Worm (Caenorhabditis elegans) whole organism, midembryonic: ENCODE results near the gene frpr-11.

ENCODE experiments used
- T22C8.4 ChIP-seq: fragments of 200-800 bp; sonication (Bioruptor generic); IDR thresholded peaks from 2 replicates; pipeline ENCODE4 v1.3.6; 2022; ENCODE audit warnings: missing genetic modification characterization, missing compliant biosample characterization
- cog-1 ChIP-seq: sonication (generic microtip); optimal IDR thresholded peaks from 2 replicates; lab custom pipeline; 2016; ENCODE audit warnings: missing genetic modification characterization, missing compliant biosample characterization
- flt-1 ChIP-seq: fragments of 200-800 bp; sonication (Bioruptor generic); IDR thresholded peaks from 2 replicates; pipeline ENCODE4 v1.3.6; 2022; ENCODE audit warnings: missing genetic modification characterization, missing compliant biosample characterization
- klf-2 ChIP-seq: fragments of 200-800 bp; sonication (Bioruptor generic); conservative IDR thresholded peaks from 2 replicates; pipeline ENCODE4 v1.3.6; 2022; ENCODE audit warnings: missing genetic modification reagents, missing genetic modification characterization, missing compliant biosample characterization
- med-1 ChIP-seq: sonication (generic microtip); optimal IDR thresholded peaks from 2 replicates; lab custom pipeline; 2017; ENCODE audit warnings: missing genetic modification characterization, mild to moderate bottlenecking, missing compliant biosample characterization, antibody characterized with exemption, missing genetic modification reagents; ENCODE audit not compliant: insufficient read depth
- ref-1 ChIP-seq: fragments of 200-800 bp; sonication (Bioruptor generic); conservative IDR thresholded peaks from 2 replicates; pipeline ENCODE4 v1.3.6; 2022; ENCODE audit warnings: missing genetic modification reagents, missing genetic modification characterization, missing compliant biosample characterization
- tab-1 ChIP-seq: fragments of 200-800 bp; sonication (Bioruptor generic); IDR thresholded peaks from 2 replicates; pipeline ENCODE4 v1.3.6; 2022; ENCODE audit warnings: missing genetic modification characterization, missing compliant biosample characterization
- ztf-23 ChIP-seq: fragments of 200-800 bp; sonication (Bioruptor generic); IDR thresholded peaks from 2 replicates; pipeline ENCODE4 v1.3.6; 2022; ENCODE audit warnings: missing genetic modification reagents, missing genetic modification characterization, missing compliant biosample characterization
- ztf-29 ChIP-seq: fragments of 200-800 bp; sonication (Bioruptor generic); IDR thresholded peaks from 2 replicates; pipeline ENCODE4 v1.3.6; 2022; ENCODE audit warnings: missing genetic modification reagents, missing genetic modification characterization, missing compliant biosample characterization

ce11 chrV:8902697-8903096 is 4.3 kb upstream of the frpr-11 start, which contains the start of gene frpr-12:
- no peak for TF ChIP-seq flt-1 (GFP tag; lab: Robert Waterston, UW)
- TF ChIP-seq ztf-23 (GFP tag; lab: Robert Waterston, UW) = no peak
- no peak for TF ChIP-seq ztf-29 (GFP tag; lab: Robert Waterston, UW)
- TF ChIP-seq tab-1 (GFP tag; lab: Robert Waterston, UW) = no peak
- no peak for TF ChIP-seq klf-2 (GFP tag; lab: Robert Waterston, UW)
- TF ChIP-seq cog-1 (tag; lab: Kevin White, UChicago) = no peak
- no peak for TF ChIP-seq ref-1 (GFP tag; lab: Robert Waterston, UW)
- no peak for TF ChIP-seq med-1 (GFP tag; lab: Kevin White, UChicago)
- no peak for TF ChIP-seq T22C8.4 (GFP tag; lab: Robert Waterston, UW)
